Worm (Caenorhabditis elegans): Measurements from ENCODE around the gene K01D12.1.

DNA sequence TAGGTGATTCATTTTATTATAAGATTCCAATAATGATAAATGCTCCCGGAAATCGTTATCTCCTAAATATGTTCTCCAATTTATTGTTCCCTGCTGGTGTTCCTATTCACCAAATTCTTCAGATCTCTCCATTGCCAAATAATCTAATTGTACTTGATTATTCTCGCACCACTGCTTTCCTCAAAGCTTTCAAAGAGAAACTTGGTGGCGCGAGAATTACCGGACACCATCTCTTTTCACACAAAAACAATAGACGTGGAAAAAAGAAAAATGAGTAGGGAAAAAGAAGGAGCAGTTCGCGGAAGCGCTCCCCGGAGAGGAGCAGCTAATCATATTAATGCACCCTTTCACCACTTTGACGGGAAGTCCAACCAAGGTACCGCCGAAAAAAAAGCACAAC lies 44.0 kb downstream of the K01D12.1 start:
- no peak for TF ChIP-seq W03F9.2 (tag; optimal IDR thresholded peaks at IDR 0.05)
- TF ChIP-seq dao-5 (tag; optimal IDR thresholded peaks at IDR 0.05), result no peak
- TF ChIP-seq him-1 (tag; optimal IDR thresholded peaks at IDR 0.05), result no peak
